Fruit fly (Drosophila melanogaster) whole organism, embryonic: Measurements from ENCODE around the gene CG13928.

Experiments used
- Blimp-1 ChIP-seq: fragments of 200-800 bp; sonication (Bioruptor generic); optimal IDR thresholded peaks from 3 replicates; lab custom pipeline; 2018; ENCODE audit warnings: missing biosample characterization, missing genetic modification characterization, mild to moderate bottlenecking, moderate library complexity, missing genetic modification reagents
- CG10959 ChIP-seq: fragments of 200-800 bp; sonication (Bioruptor generic); IDR thresholded peaks from 2 replicates; pipeline ENCODE4 v1.3.6; 2022; ENCODE audit warnings: missing biosample characterization, missing genetic modification characterization
- CG11560 ChIP-seq: fragments of 200-800 bp; sonication (Bioruptor generic); IDR thresholded peaks from 3 replicates; pipeline ENCODE4 v1.3.6; 2022; ENCODE audit warnings: missing biosample characterization, missing genetic modification characterization
- CG11696 ChIP-seq: fragments of 200-800 bp; sonication (Bioruptor generic); IDR thresholded peaks from 2 replicates; pipeline ENCODE4 v1.3.6; 2022; ENCODE audit warnings: missing biosample characterization, missing genetic modification characterization
- CG14965 ChIP-seq: fragments of 200-800 bp; sonication (Bioruptor generic); optimal IDR thresholded peaks from 2 replicates; lab custom pipeline; 2016; ENCODE audit warnings: missing biosample characterization, missing genetic modification characterization, borderline replicate concordance
- CG2712 ChIP-seq: fragments of 200-800 bp; optimal IDR thresholded peaks from 3 replicates; lab custom pipeline; 2019; ENCODE audit warnings: missing biosample characterization, mild to moderate bottlenecking, missing genetic modification characterization, moderate library complexity
- CG3163 ChIP-seq: fragments of 200-800 bp; sonication (Bioruptor generic); optimal IDR thresholded peaks from 3 replicates; lab custom pipeline; 2016; ENCODE audit warnings: missing biosample characterization, missing genetic modification characterization
- CG34376 ChIP-seq: fragments of 200-800 bp; sonication (Bioruptor generic); optimal IDR thresholded peaks from 2 replicates; lab custom pipeline; 2018; ENCODE audit warnings: missing biosample characterization, mild to moderate bottlenecking, missing genetic modification characterization
- CG4328 ChIP-seq: fragments of 200-800 bp; sonication (Bioruptor generic); optimal IDR thresholded peaks from 3 replicates; lab custom pipeline; 2017; ENCODE audit warnings: missing biosample characterization, missing genetic modification reagents, missing genetic modification characterization
- CG4820 ChIP-seq: fragments of 200-800 bp; sonication (Bioruptor generic); optimal IDR thresholded peaks from 3 replicates; lab custom pipeline; 2016; ENCODE audit warnings: missing biosample characterization, missing genetic modification characterization
- CG8089 ChIP-seq: fragments of 200-800 bp; sonication (Bioruptor generic); optimal IDR thresholded peaks from 3 replicates; lab custom pipeline; 2016; ENCODE audit warnings: missing biosample characterization, missing genetic modification characterization
- CG8290 ChIP-seq, 3 experiments: fragments of 200-800 bp; sonication (Bioruptor generic); optimal IDR thresholded peaks; 2 replicates each; lab custom pipeline; 2016 to 2019; ENCODE audit warnings: missing biosample characterization in 3 of 3, missing genetic modification characterization in 3 of 3, mild to moderate bottlenecking in 2 of 3, moderate library complexity in 1 of 3
- CG9932 ChIP-seq: fragments of 200-800 bp; sonication (Bioruptor generic); IDR thresholded peaks from 2 replicates; pipeline ENCODE4 v1.3.6; 2022; ENCODE audit warnings: missing biosample characterization, missing genetic modification characterization
- CoRest ChIP-seq: fragments of 200-800 bp; sonication (Bioruptor generic); optimal IDR thresholded peaks from 3 replicates; lab custom pipeline; 2018; ENCODE audit warnings: missing biosample characterization, mild to moderate bottlenecking, missing genetic modification characterization, moderate library complexity
- Dfd ChIP-seq, 2 experiments: fragments of >200 bp; optimal IDR thresholded peaks; 2 replicates each; lab custom pipeline; 2017; ENCODE audit warnings: missing biosample characterization in 2 of 2, missing genetic modification characterization in 2 of 2
- Doc2 ChIP-seq: fragments of 200-800 bp; sonication (Bioruptor generic); IDR thresholded peaks from 2 replicates; pipeline ENCODE4 v1.3.6; 2022; ENCODE audit warnings: missing biosample characterization, missing genetic modification characterization
- Dref ChIP-seq: fragments of 200-800 bp; sonication (Bioruptor generic); IDR thresholded peaks from 2 replicates; pipeline ENCODE4 v1.3.6; 2022; ENCODE audit warnings: missing biosample characterization, missing genetic modification characterization
- Elba2 ChIP-seq: fragments of 200-800 bp; sonication (Bioruptor generic); optimal IDR thresholded peaks from 3 replicates; lab custom pipeline; 2016; ENCODE audit warnings: missing biosample characterization, missing genetic modification characterization
- Hr3 ChIP-seq: fragments of 200-800 bp; sonication (Bioruptor generic); optimal IDR thresholded peaks from 3 replicates; lab custom pipeline; 2016; ENCODE audit warnings: missing biosample characterization, missing genetic modification characterization
- Hr51 ChIP-seq, 2 experiments: fragments of 200-800 bp; sonication (Bioruptor generic); optimal IDR thresholded peaks; 2 replicates in 1 of 2; 3 replicates in 1 of 2; lab custom pipeline; 2016 to 2018; ENCODE audit warnings: missing biosample characterization in 2 of 2, missing genetic modification characterization in 2 of 2, mild to moderate bottlenecking in 1 of 2, moderate library complexity in 1 of 2
- Hr78 ChIP-seq, 2 experiments: fragments of 200-800 bp in 1 of 2; fragments of >200 bp in 1 of 2; sonication (Bioruptor generic) in 1 of 2; optimal IDR thresholded peaks; 2 replicates each; lab custom pipeline; 2017 to 2019; ENCODE audit warnings: missing biosample characterization in 2 of 2, missing genetic modification characterization in 2 of 2, mild to moderate bottlenecking in 1 of 2, moderate library complexity in 1 of 2
- Jarid2 ChIP-seq: fragments of 200-800 bp; sonication (Bioruptor generic); optimal IDR thresholded peaks from 3 replicates; lab custom pipeline; 2017; ENCODE audit warnings: mild to moderate bottlenecking, missing biosample characterization, missing genetic modification reagents, missing genetic modification characterization
- Lim3 ChIP-seq: fragments of 200-800 bp; sonication (Bioruptor generic); IDR thresholded peaks from 2 replicates; pipeline ENCODE4 v1.3.6; 2022; ENCODE audit warnings: missing biosample characterization, missing genetic modification characterization
- NfI ChIP-seq: fragments of 200-800 bp; sonication (Bioruptor generic); optimal IDR thresholded peaks from 3 replicates; lab custom pipeline; 2018; ENCODE audit warnings: missing biosample characterization, mild to moderate bottlenecking, missing genetic modification characterization, moderate library complexity
- Poxn ChIP-seq: fragments of 200-800 bp; sonication (Bioruptor generic); IDR thresholded peaks from 2 replicates; pipeline ENCODE4 v1.3.6; 2022; ENCODE audit warnings: missing biosample characterization, missing genetic modification characterization
- Spps ChIP-seq: fragments of 200-800 bp; sonication (Bioruptor generic); optimal IDR thresholded peaks from 2 replicates; lab custom pipeline; 2018; ENCODE audit warnings: missing biosample characterization, mild to moderate bottlenecking, missing genetic modification characterization
- aop ChIP-seq: fragments of 200-800 bp; sonication (Bioruptor generic); IDR thresholded peaks from 2 replicates; pipeline ENCODE4 v1.3.6; 2022; ENCODE audit warnings: missing biosample characterization, missing genetic modification characterization
- ase ChIP-seq: fragments of 200-800 bp; sonication (Bioruptor generic); IDR thresholded peaks from 3 replicates; pipeline ENCODE4 v1.3.6; 2022; ENCODE audit warnings: missing biosample characterization, missing genetic modification characterization
- bab2 ChIP-seq: fragments of 200-800 bp; sonication (Bioruptor generic); optimal IDR thresholded peaks from 2 replicates; lab custom pipeline; 2016; ENCODE audit warnings: missing biosample characterization, missing genetic modification characterization
- br ChIP-seq: fragments of >200 bp; optimal IDR thresholded peaks from 2 replicates; lab custom pipeline; 2017
- chinmo ChIP-seq: fragments of 200-800 bp; sonication (Bioruptor generic); IDR thresholded peaks from 4 replicates; pipeline ENCODE4 v1.3.6; 2022; ENCODE audit warnings: missing biosample characterization, missing genetic modification characterization; ENCODE audit not compliant: partially characterized antibody
- crol ChIP-seq: fragments of 200-800 bp; sonication (Bioruptor generic); IDR thresholded peaks from 2 replicates; pipeline ENCODE4 v1.3.6; 2022; ENCODE audit warnings: missing biosample characterization, missing genetic modification characterization
- cwo ChIP-seq: fragments of 200-800 bp; sonication (Bioruptor generic); optimal IDR thresholded peaks from 3 replicates; lab custom pipeline; 2017; ENCODE audit warnings: missing biosample characterization, missing genetic modification characterization, mild to moderate bottlenecking, moderate library complexity, missing genetic modification reagents
- ems ChIP-seq: fragments of 200-800 bp; sonication (Bioruptor generic); optimal IDR thresholded peaks from 3 replicates; lab custom pipeline; 2016; ENCODE audit warnings: missing biosample characterization, missing genetic modification characterization
- esg ChIP-seq: fragments of 200-800 bp; sonication (Bioruptor generic); conservative IDR thresholded peaks from 2 replicates; pipeline ENCODE4 v1.3.6; 2022; ENCODE audit warnings: missing biosample characterization, missing genetic modification characterization
- fd64A ChIP-seq: fragments of 200-800 bp; sonication (Bioruptor generic); optimal IDR thresholded peaks from 3 replicates; lab custom pipeline; 2018; ENCODE audit warnings: missing biosample characterization, mild to moderate bottlenecking, missing genetic modification characterization
- gcm ChIP-seq: fragments of 200-800 bp; sonication (Bioruptor generic); optimal IDR thresholded peaks from 2 replicates; lab custom pipeline; 2019; ENCODE audit warnings: missing biosample characterization, mild to moderate bottlenecking, missing genetic modification characterization, moderate library complexity
- hkb ChIP-seq, 2 experiments: fragments of 200-800 bp in 1 of 2; fragments of >200 bp in 1 of 2; sonication (Bioruptor generic) in 1 of 2; IDR thresholded peaks in 1 of 2; optimal IDR thresholded peaks in 1 of 2; 2 replicates each; pipeline versions ENCODE4 v1.3.6 to Lab custom; 2017 to 2022; ENCODE audit warnings: missing biosample characterization in 1 of 2, missing genetic modification characterization in 1 of 2
- insv ChIP-seq, 2 experiments: fragments of 200-800 bp; sonication (Bioruptor generic); optimal IDR thresholded peaks; 3 replicates each; lab custom pipeline; 2016 to 2018; ENCODE audit warnings: missing biosample characterization in 2 of 2, missing genetic modification characterization in 2 of 2
- nmo ChIP-seq: fragments of 200-800 bp; sonication (Bioruptor generic); optimal IDR thresholded peaks from 2 replicates; lab custom pipeline; 2018; ENCODE audit warnings: missing biosample characterization, mild to moderate bottlenecking, missing genetic modification characterization, moderate library complexity
- pho ChIP-seq: fragments of 200-800 bp; sonication (Bioruptor generic); optimal IDR thresholded peaks from 2 replicates; lab custom pipeline; 2016; ENCODE audit warnings: missing biosample characterization, missing genetic modification characterization
- pzg ChIP-seq: fragments of 200-800 bp; sonication (Bioruptor generic); optimal IDR thresholded peaks from 3 replicates; lab custom pipeline; 2018; ENCODE audit warnings: missing biosample characterization, mild to moderate bottlenecking, missing genetic modification characterization, moderate library complexity
- ranshi ChIP-seq: fragments of 200-800 bp; sonication (Bioruptor generic); IDR thresholded peaks from 2 replicates; pipeline ENCODE4 v1.3.6; 2022; ENCODE audit warnings: missing biosample characterization, missing genetic modification characterization
- tna ChIP-seq: fragments of 200-800 bp; sonication (Bioruptor generic); IDR thresholded peaks from 2 replicates; pipeline ENCODE4 v1.3.6; 2022; ENCODE audit warnings: missing biosample characterization, missing genetic modification characterization; ENCODE audit not compliant: partially characterized antibody
- trh ChIP-seq: fragments of 200-800 bp; sonication (Bioruptor generic); optimal IDR thresholded peaks from 2 replicates; lab custom pipeline; 2016; ENCODE audit warnings: missing biosample characterization, missing genetic modification characterization
- tup ChIP-seq: fragments of 200-800 bp; sonication (Bioruptor generic); optimal IDR thresholded peaks from 2 replicates; lab custom pipeline; 2016; ENCODE audit warnings: missing biosample characterization, mild to moderate bottlenecking, missing genetic modification characterization, moderate library complexity
- wor ChIP-seq: fragments of 200-800 bp; sonication (Bioruptor generic); IDR thresholded peaks from 2 replicates; pipeline ENCODE4 v1.3.6; 2022; ENCODE audit warnings: missing biosample characterization, missing genetic modification characterization
- yki ChIP-seq: fragments of >200 bp; optimal IDR thresholded peaks from 3 replicates; lab custom pipeline; 2018
- zf30C ChIP-seq: fragments of 200-800 bp; sonication (Bioruptor generic); optimal IDR thresholded peaks from 3 replicates; lab custom pipeline; 2018; ENCODE audit warnings: missing biosample characterization, mild to moderate bottlenecking, missing genetic modification characterization
- zfh2 ChIP-seq: fragments of 200-800 bp; sonication (Bioruptor generic); optimal IDR thresholded peaks from 2 replicates; lab custom pipeline; 2016; ENCODE audit warnings: missing biosample characterization, missing genetic modification characterization

The CG13928 gene

DNA sequence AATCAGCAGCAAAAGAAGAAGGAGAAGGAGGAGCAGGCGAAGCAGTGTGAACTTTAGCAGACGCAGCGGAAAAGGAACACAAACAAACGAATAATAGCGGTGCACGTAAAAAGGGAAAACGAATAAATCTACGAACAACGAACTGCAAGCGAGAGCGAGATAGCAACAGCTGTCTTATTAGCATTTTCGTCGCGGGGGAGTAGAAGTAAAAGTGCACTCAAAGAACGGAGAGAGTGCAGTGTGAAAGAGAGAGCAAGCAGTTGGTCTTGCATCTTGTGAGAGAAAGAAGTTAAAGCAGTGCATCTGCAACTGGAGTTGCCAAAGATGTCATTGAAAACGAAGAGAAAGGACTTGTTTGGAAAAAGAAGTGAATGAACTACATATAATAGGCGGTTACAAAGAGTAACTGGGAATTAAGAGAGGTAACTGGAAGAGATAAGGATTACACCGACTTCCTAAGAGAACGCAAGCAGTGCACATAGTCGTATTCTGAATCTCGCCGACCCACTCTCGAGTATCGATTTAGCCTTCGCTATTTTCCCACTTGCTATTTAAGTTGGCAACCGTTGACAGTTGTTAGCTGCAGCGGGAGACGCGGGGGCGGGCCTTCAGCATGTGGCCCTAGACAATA is 35.2 kb downstream of the CG13928 start (continued):
- TF ChIP-seq Hr51 (GFP tag; optimal IDR thresholded peaks at IDR 0.05; lab: Kevin White, UChicago) (no peak), CG11560 (tag; lab: Robert Waterston, UW) (no peak), Hr78 (GFP tag; optimal IDR thresholded peaks at IDR 0.05; lab: Kevin White, UChicago) (no peak), Doc2 (no peak), trh (no peak), CG10959 (no peak), br (lab: Kevin White, UChicago) (no peak), ems (GFP tag; lab: Kevin White, UChicago) (no peak), zf30C (GFP tag; lab: Kevin White, UChicago) (no peak), CG4820 (GFP tag; lab: Kevin White, UChicago) (no peak), Lim3 (GFP tag; lab: Robert Waterston, UW) (no peak), fd64A (no peak), Hr3 (GFP tag; lab: Kevin White, UChicago) (no peak), tup (GFP tag; lab: Kevin White, UChicago) (no peak), CG34376 (no peak), ranshi (GFP tag; lab: Robert Waterston, UW) (no peak), bab2 (no peak), CG14965 (GFP tag; lab: Kevin White, UChicago) (no peak), CG9932 (GFP tag; lab: Robert Waterston, UW) (no peak), wor (GFP tag; lab: Robert Waterston, UW) (no peak), nmo (GFP tag; lab: Kevin White, UChicago) (no peak), tna (GFP tag; lab: Robert Waterston, UW) (no peak), crol (GFP tag; lab: Robert Waterston, UW) (no peak), esg (GFP tag; lab: Robert Waterston, UW) (no peak), Spps (tag; lab: Kevin White, UChicago) (no peak), CoRest (no peak), insv (GFP tag; optimal IDR thresholded peaks at IDR 0.05; lab: Kevin White, UChicago) (peak in 1 of 2 experiments; percentile 92), Poxn (no peak), aop (GFP tag; lab: Robert Waterston, UW) (no peak), yki (lab: Kevin White, UChicago) (no peak), NfI (GFP tag; lab: Kevin White, UChicago) (no peak), CG11696 (no peak), cwo (GFP tag; lab: Kevin White, UChicago) (no peak), zfh2 (GFP tag; lab: Kevin White, UChicago) (no peak), CG3163 (GFP tag; lab: Kevin White, UChicago) (peak; percentile 95), Jarid2 (GFP tag; lab: Kevin White, UChicago) (peak; percentile 11), Blimp-1 (GFP tag; lab: Kevin White, UChicago) (peak; percentile 95), Dref (GFP tag; lab: Robert Waterston, UW) (no peak), chinmo (GFP tag; lab: Robert Waterston, UW) (no peak), CG8290 (GFP tag; optimal IDR thresholded peaks at IDR 0.05; lab: Kevin White, UChicago) (no peak), CG8290 (tag; optimal IDR thresholded peaks at IDR 0.05; lab: Kevin White, UChicago) (peak in 1 of 2 experiments; percentile 78), pho (no peak), Elba2 (GFP tag; lab: Kevin White, UChicago) (peak; percentile 87), CG2712 (tag; lab: Kevin White, UChicago) (no peak), hkb (optimal IDR thresholded peaks at IDR 0.05; lab: Kevin White, UChicago) (no peak), hkb (GFP tag; IDR thresholded peaks at IDR 0.05; lab: Robert Waterston, UW) (no peak), gcm (GFP tag; lab: Kevin White, UChicago) (no peak), CG4328 (GFP tag; lab: Kevin White, UChicago) (no peak), Dfd (GFP tag; optimal IDR thresholded peaks at IDR 0.05; lab: Kevin White, UChicago) (peak in 1 of 2 experiments; percentile 85), pzg (GFP tag; lab: Kevin White, UChicago) (no peak), CG8089 (GFP tag; lab: Kevin White, UChicago) (no peak), ase (GFP tag; lab: Robert Waterston, UW) (no peak)
